Fruit fly (Drosophila melanogaster): Measurements from ENCODE around the gene RpS4.

Gene RpS4

dm6 chr3L:13068293-13068692, 26.7 kb downstream of the RpS4 start (continued):
- TF ChIP-seq CG17328 (GFP tag; IDR thresholded peaks at IDR 0.05), result peak; percentile 47; the same call in 1 of the 2 replicates
- no peak for TF ChIP-seq CG1647 (GFP tag; optimal IDR thresholded peaks at IDR 0.05)
- TF ChIP-seq CG17568 (GFP tag; optimal IDR thresholded peaks at IDR 0.05), result no peak
- no peak for TF ChIP-seq CG30020 (tag; optimal IDR thresholded peaks at IDR 0.05)
- TF ChIP-seq chm (GFP tag; IDR thresholded peaks at IDR 0.05), result no peak
- TF ChIP-seq CG14860 (GFP tag; IDR thresholded peaks at IDR 0.05; ENCODE audit: partially characterized antibody), result no peak
- TF ChIP-seq sima (GFP tag; optimal IDR thresholded peaks at IDR 0.05), result no peak
- TF ChIP-seq Doc3 (GFP tag; IDR thresholded peaks at IDR 0.05; ENCODE audit: partially characterized antibody), result no peak
- TF ChIP-seq Optix (GFP tag; IDR thresholded peaks at IDR 0.05), result no peak
- TF ChIP-seq CG34224 (GFP tag; IDR thresholded peaks at IDR 0.05; ENCODE audit: partially characterized antibody), result no peak
- no peak for TF ChIP-seq CG3407 (GFP tag; optimal IDR thresholded peaks at IDR 0.05)
- no peak for TF ChIP-seq CG33213 (GFP tag; optimal IDR thresholded peaks at IDR 0.05)
- TF ChIP-seq ems (GFP tag; optimal IDR thresholded peaks at IDR 0.05), result no peak
- no peak for TF ChIP-seq NK7.1 (GFP tag; optimal IDR thresholded peaks at IDR 0.05)
- no peak for TF ChIP-seq lab (GFP tag; optimal IDR thresholded peaks at IDR 0.05)
- no peak for TF ChIP-seq Ets65A (GFP tag)
- TF ChIP-seq org-1 (GFP tag; optimal IDR thresholded peaks at IDR 0.05), result no peak
- no peak for TF ChIP-seq Scr (GFP tag; IDR thresholded peaks at IDR 0.05; ENCODE audit: partially characterized antibody)
- TF ChIP-seq Ssrp (tag; optimal IDR thresholded peaks at IDR 0.05), result peak; percentile 41
- TF ChIP-seq exex (tag; optimal IDR thresholded peaks at IDR 0.05), result no peak
- peak; percentile 3 for TF ChIP-seq tin (GFP tag; optimal IDR thresholded peaks at IDR 0.05)
- TF ChIP-seq Lim3 (GFP tag; IDR thresholded peaks at IDR 0.05), result no peak
- no peak for TF ChIP-seq CG18599 (GFP tag; optimal IDR thresholded peaks at IDR 0.05)
- TF ChIP-seq crol (GFP tag; IDR thresholded peaks at IDR 0.05), result no peak
- TF ChIP-seq mirr (GFP tag; optimal IDR thresholded peaks at IDR 0.05), result no peak
- TF ChIP-seq unpg (GFP tag; optimal IDR thresholded peaks at IDR 0.05), result peak; percentile 31
- peak; percentile 29 for TF ChIP-seq grau (tag; optimal IDR thresholded peaks at IDR 0.05)
- no peak for TF ChIP-seq Fer1 (GFP tag; optimal IDR thresholded peaks at IDR 0.05)
- TF ChIP-seq phol (tag; optimal IDR thresholded peaks at IDR 0.05), result peak; percentile 63
- TF ChIP-seq eyg (GFP tag; optimal IDR thresholded peaks at IDR 0.05), result no peak
- peak; percentile 46 for TF ChIP-seq CG13775 (GFP tag; optimal IDR thresholded peaks at IDR 0.05)
- no peak for TF ChIP-seq ken (GFP tag; IDR thresholded peaks at IDR 0.05)
- no peak for TF ChIP-seq CG2875 (GFP tag; optimal IDR thresholded peaks at IDR 0.05)
- TF ChIP-seq btn (GFP tag; optimal IDR thresholded peaks at IDR 0.05), result no peak
- TF ChIP-seq Nf-YB (GFP tag; optimal IDR thresholded peaks at IDR 0.05), result no peak
- peak; percentile 32 for TF ChIP-seq CG10209 (GFP tag; optimal IDR thresholded peaks at IDR 0.05)
- TF ChIP-seq CG8290 (GFP tag; optimal IDR thresholded peaks at IDR 0.05), result peak; percentile 24
- TF ChIP-seq CG8290 (tag; optimal IDR thresholded peaks at IDR 0.05), result no peak
- no peak for TF ChIP-seq CG17802 (tag; optimal IDR thresholded peaks at IDR 0.05)
- no peak for TF ChIP-seq CG1024 (GFP tag; IDR thresholded peaks at IDR 0.05)
- TF ChIP-seq her (GFP tag; optimal IDR thresholded peaks at IDR 0.05), result no peak
- no peak for TF ChIP-seq CG1792 (GFP tag; optimal IDR thresholded peaks at IDR 0.05)
- TF ChIP-seq CG4617 (GFP tag; optimal IDR thresholded peaks at IDR 0.05; ENCODE audit: borderline replicate concordance), result no peak
- no peak for TF ChIP-seq ato (GFP tag; IDR thresholded peaks at IDR 0.05; ENCODE audit: partially characterized antibody)
- no peak for TF ChIP-seq slou (GFP tag; optimal IDR thresholded peaks at IDR 0.05)
- no peak for TF ChIP-seq CG12744 (GFP tag; optimal IDR thresholded peaks at IDR 0.05)
- no peak for TF ChIP-seq CG11247 (GFP tag; IDR thresholded peaks at IDR 0.05)
- no peak for TF ChIP-seq Vsx1 (GFP tag; optimal IDR thresholded peaks at IDR 0.05)
- TF ChIP-seq Hey (tag; optimal IDR thresholded peaks at IDR 0.05), result no peak
- TF ChIP-seq chif (GFP tag; optimal IDR thresholded peaks at IDR 0.05), result peak in 1 of 2 experiments; percentile 50
- TF ChIP-seq gcm2 (GFP tag; optimal IDR thresholded peaks at IDR 0.05), result no peak
- no peak for TF ChIP-seq ewg (GFP tag; optimal IDR thresholded peaks at IDR 0.05)
